Worm (Caenorhabditis elegans) whole organism, early embryonic: Measurements from ENCODE around the gene ape-1.

Source experiments
- B0310.2 ChIP-seq: sonication (generic microtip); optimal IDR thresholded peaks from 2 replicates; lab custom pipeline; 2016; ENCODE audit warnings: mild to moderate bottlenecking, missing genetic modification characterization, missing compliant biosample characterization
- ama-1 ChIP-seq: fragments of 150-350 bp; optimal IDR thresholded peaks from 2 replicates; lab custom pipeline; 2014
- ets-7 ChIP-seq: sonication (generic microtip); optimal IDR thresholded peaks from 2 replicates; lab custom pipeline; 2016; ENCODE audit warnings: missing genotype, missing genetic modification characterization, missing compliant biosample characterization
- flt-1 ChIP-seq: fragments of 200-800 bp; sonication (Bioruptor generic); IDR thresholded peaks from 2 replicates; pipeline ENCODE4 v1.3.6; 2022; ENCODE audit warnings: missing genetic modification characterization, missing compliant biosample characterization
- hmg-4 ChIP-seq: fragments of 200-800 bp; sonication (Bioruptor generic); optimal IDR thresholded peaks from 2 replicates; lab custom pipeline; 2018; ENCODE audit warnings: mild to moderate bottlenecking, missing genetic modification characterization, missing compliant biosample characterization
- tbx-11 ChIP-seq: fragments of 200-800 bp; sonication (Bioruptor generic); IDR thresholded peaks from 2 replicates; pipeline ENCODE4 v1.3.6; 2022; ENCODE audit warnings: missing genetic modification characterization, missing compliant biosample characterization

ce11 chrV:11649254-11649653 lies 26.5 kb upstream of the ape-1 start:
- TF ChIP-seq ama-1 (lab: Kevin White, UChicago) (no peak), B0310.2 (tag; lab: Kevin White, UChicago) (no peak), hmg-4 (GFP tag; lab: Kevin White, UChicago) (no peak), ets-7 (no peak), tbx-11 (GFP tag; lab: Robert Waterston, UW) (no peak), flt-1 (GFP tag; lab: Robert Waterston, UW) (no peak)
